Fruit fly (Drosophila melanogaster) whole organism, adult: ENCODE results near the gene Uqcc1.

Experiments
- CG1620 ChIP-seq: fragments of 200-800 bp; sonication (Bioruptor generic); optimal IDR thresholded peaks from 2 replicates; lab custom pipeline; 2016; ENCODE audit warnings: missing biosample characterization, missing genetic modification characterization
- Crg-1 ChIP-seq: fragments of 200-800 bp; sonication (Bioruptor generic); optimal IDR thresholded peaks from 2 replicates; lab custom pipeline; 2016; ENCODE audit warnings: missing biosample characterization, missing genetic modification characterization
- Hr96 ChIP-seq: fragments of 200-800 bp; sonication (Bioruptor generic); optimal IDR thresholded peaks from 2 replicates; lab custom pipeline; 2016; ENCODE audit warnings: missing biosample characterization, missing genetic modification characterization
- Mnt ChIP-seq: fragments of 200-800 bp; sonication (Bioruptor generic); optimal IDR thresholded peaks from 2 replicates; lab custom pipeline; 2016; ENCODE audit warnings: missing biosample characterization, mild to moderate bottlenecking, missing genetic modification characterization
- bab1 ChIP-seq: fragments of 200-800 bp; sonication (Bioruptor generic); optimal IDR thresholded peaks from 3 replicates; lab custom pipeline; 2019; ENCODE audit warnings: missing biosample characterization, mild to moderate bottlenecking, missing genetic modification characterization, moderate library complexity
- cic ChIP-seq: fragments of 200-800 bp; sonication (Bioruptor generic); optimal IDR thresholded peaks from 2 replicates; lab custom pipeline; 2017; ENCODE audit warnings: missing biosample characterization, mild to moderate bottlenecking, missing genetic modification characterization, moderate library complexity
- cnc ChIP-seq, 2 experiments: fragments of >200 bp; optimal IDR thresholded peaks; 2 replicates each; lab custom pipeline; 2017
- kay ChIP-seq: fragments of 200-800 bp; sonication (Bioruptor generic); peaks from one replicate; lab custom pipeline; 2016; ENCODE audit warnings: missing biosample characterization, missing genetic modification characterization, borderline replicate concordance
- pad ChIP-seq: fragments of 200-800 bp; sonication (Bioruptor generic); optimal IDR thresholded peaks from 3 replicates; lab custom pipeline; 2017; ENCODE audit warnings: missing biosample characterization, missing genetic modification characterization, mild to moderate bottlenecking, moderate library complexity, missing genetic modification reagents

dm6 chr3L:6919213-6919612 is 38.7 kb downstream of the Uqcc1 start:
- TF ChIP-seq CG1620 (GFP tag; lab: Kevin White, UChicago): no peak
- TF ChIP-seq Mnt (GFP tag; lab: Kevin White, UChicago): no peak
- no peak for TF ChIP-seq bab1 (GFP tag; lab: Kevin White, UChicago)
- no peak for TF ChIP-seq Crg-1 (GFP tag; lab: Kevin White, UChicago)
- TF ChIP-seq pad (GFP tag; lab: Kevin White, UChicago): no peak
- no peak for TF ChIP-seq kay (GFP tag; lab: Kevin White, UChicago)
- TF ChIP-seq Hr96 (GFP tag; lab: Kevin White, UChicago): no peak
- no peak for TF ChIP-seq cnc (optimal IDR thresholded peaks at IDR 0.05; lab: Kevin White, UChicago)
- no peak for TF ChIP-seq cic (GFP tag; lab: Kevin White, UChicago)
